Worm (Caenorhabditis elegans): Measurements from ENCODE around the gene xbx-1.

ce11 chrV:15023544-15023943, 43.5 kb downstream of the xbx-1 start, which contains the start of gene F14H8.4:
- TF ChIP-seq snpc-4 (tag; optimal IDR thresholded peaks at IDR 0.05) (no peak), unc-62 (GFP tag; optimal IDR thresholded peaks at IDR 0.05) (no peak), nhr-12 (tag; optimal IDR thresholded peaks at IDR 0.05) (no peak), elt-3 (tag; optimal IDR thresholded peaks at IDR 0.05) (no peak), ztf-11 (tag; optimal IDR thresholded peaks at IDR 0.05) (no peak), ceh-83 (GFP tag; optimal IDR thresholded peaks at IDR 0.05) (no peak), lin-13 (tag; optimal IDR thresholded peaks at IDR 0.05) (no peak), nhr-28 (tag; optimal IDR thresholded peaks at IDR 0.05) (no peak), blmp-1 (tag; optimal IDR thresholded peaks at IDR 0.05) (no peak), unc-120 (tag; optimal IDR thresholded peaks at IDR 0.05; ENCODE audit: poor library complexity, severe bottlenecking) (no peak), zip-8 (tag; optimal IDR thresholded peaks at IDR 0.05) (no peak), ces-1 (GFP tag; optimal IDR thresholded peaks at IDR 0.05) (no peak)
